Worm (Caenorhabditis elegans) whole organism, L4/young adult: ENCODE results near the gene K10B2.4.

Source experiments
- W03F9.2 ChIP-seq: fragments of 150-350 bp; optimal IDR thresholded peaks from 2 replicates; lab custom pipeline; 2014; ENCODE audit warnings: missing biosample characterization, missing genetic modification characterization
- dao-5 ChIP-seq: sonication (generic microtip); optimal IDR thresholded peaks from 2 replicates; lab custom pipeline; 2016; ENCODE audit warnings: missing genotype, missing genetic modification characterization, moderate library complexity, missing compliant biosample characterization
- him-1 ChIP-seq: sonication (generic microtip); optimal IDR thresholded peaks from 2 replicates; lab custom pipeline; 2016; ENCODE audit warnings: missing genotype, missing genetic modification reagents, missing genetic modification characterization, missing compliant biosample characterization

Gene K10B2.4

DNA sequence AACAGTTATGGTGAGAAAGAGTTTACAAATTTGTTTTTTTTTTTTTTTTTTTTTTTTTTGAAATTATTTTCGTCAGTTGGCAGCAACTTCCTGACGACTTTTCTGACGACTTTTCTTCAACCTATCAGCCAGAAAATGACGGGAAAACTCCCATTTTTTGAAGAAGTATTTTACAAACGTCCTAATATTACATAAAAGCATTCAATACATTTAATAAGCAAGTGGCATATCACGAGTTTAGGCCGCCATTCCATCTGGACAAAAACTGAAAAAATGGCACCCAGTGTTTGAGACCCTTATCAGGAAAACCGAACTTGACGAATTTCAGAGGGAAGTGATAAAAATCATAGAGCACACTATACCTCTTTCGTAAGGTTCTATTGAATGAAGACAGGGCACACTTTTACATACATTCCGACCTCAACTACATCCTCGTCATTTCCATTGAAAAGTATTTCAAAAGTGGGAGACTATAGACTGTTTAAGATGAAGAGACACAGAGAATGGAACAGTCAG is 26.0 kb downstream of the K10B2.4 start:
- TF ChIP-seq dao-5 (tag; lab: Kevin White, UChicago) (no peak), him-1 (tag; lab: Kevin White, UChicago) (no peak), W03F9.2 (tag; lab: Kevin White, UChicago) (no peak)

DNA sequence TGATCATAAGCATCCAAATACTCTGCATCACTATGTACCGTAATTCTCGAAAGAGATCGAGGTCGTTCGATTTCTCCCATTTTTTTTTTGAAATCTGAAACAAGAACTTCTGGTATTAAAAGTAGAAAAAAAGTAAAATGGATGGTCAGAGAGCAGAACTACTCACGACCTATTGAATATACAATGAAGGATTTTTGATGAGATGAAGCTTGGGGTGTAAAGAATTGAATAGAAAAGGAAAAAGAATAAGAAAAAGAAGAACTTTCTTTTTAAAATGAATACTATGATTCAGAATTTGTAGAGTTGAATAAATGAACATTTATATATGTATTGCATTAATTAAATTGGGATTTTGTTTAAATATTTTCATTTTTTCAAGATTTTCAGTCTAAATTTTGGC is 26.9 kb downstream of the K10B2.4 start, which contains the start of gene ttc-39B:
TSS of gene ttc-39B (minus strand) at position 101 of the 400 bp plus-strand sequence.
- no peak for TF ChIP-seq dao-5 (tag; lab: Kevin White, UChicago)
- TF ChIP-seq him-1 (tag; lab: Kevin White, UChicago) = no peak
- TF ChIP-seq W03F9.2 (tag; lab: Kevin White, UChicago) = no peak

DNA sequence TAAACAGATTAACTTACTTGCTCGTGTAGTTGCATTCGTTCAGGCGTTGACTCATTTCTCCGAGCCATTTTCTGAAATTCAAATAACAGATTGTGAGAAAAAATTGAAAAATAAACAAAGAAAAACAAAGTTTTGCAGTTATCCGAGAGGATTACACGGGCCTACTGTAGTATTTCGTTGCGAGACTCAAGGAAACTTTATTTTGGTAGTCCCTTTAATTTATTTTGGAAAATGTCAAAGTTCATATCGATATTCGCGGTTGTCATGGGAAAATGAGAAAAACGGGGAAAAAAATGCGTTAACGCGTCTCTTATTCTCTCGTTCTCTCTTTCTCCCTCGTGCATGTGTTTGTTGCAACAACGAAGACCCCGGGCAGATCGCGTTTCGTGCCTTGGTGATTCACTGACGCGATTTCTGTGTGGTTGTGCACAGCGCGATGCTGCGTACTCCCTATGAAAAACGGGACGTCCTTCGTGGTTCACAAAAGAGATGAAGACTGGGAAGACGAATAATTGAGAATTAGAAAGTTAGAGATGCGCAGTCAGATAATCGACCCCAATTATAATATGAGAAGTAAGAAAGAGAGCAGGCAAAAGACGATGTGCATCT is 29.4 kb downstream of the K10B2.4 start, which contains the start of gene set-4:
TSS of gene set-4 (minus strand) at position 120 of the 609 bp plus-strand sequence.
- TF ChIP-seq him-1 (tag; lab: Kevin White, UChicago) (peak; percentile 78), dao-5 (tag; lab: Kevin White, UChicago) (no peak), W03F9.2 (tag; lab: Kevin White, UChicago) (peak; percentile 51)

DNA sequence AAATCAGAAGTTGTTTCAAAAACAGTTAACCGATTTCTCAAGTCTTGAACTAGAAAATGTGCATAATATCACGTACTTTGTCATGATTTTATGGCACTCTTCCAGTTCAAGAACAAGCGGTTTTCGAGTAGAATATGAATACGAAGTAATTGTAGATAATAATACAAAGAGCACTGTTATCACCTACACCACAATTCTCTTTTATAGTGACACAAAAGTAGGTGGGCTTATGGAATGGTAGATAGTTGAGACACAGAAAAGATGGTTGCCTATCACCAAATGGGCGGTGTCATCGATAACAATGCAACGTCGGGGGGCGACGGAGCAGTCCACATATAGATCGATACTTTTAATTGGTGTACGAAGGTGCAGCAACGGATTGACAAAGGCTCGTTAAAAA is 32.1 kb downstream of the K10B2.4 start:
- TF ChIP-seq dao-5 (tag; lab: Kevin White, UChicago) = no peak

DNA sequence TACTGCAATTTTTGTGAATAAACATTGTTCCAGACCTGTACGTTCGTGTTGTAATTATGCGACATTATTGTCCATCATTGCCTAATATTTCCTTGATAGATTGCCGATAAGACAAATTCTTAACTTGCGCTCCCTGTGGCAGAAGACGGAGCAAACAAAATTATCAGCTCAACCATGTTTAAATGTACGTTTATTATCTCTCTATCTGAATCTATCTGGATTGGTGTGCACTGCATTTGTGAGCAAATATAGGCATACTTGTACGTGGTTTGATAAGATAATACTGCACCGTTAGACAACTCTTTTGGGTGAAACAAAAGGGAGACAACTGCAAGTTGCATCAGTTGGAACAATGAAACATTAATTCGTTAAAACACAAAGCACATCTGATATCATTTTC is 33.4 kb downstream of the K10B2.4 start:
- TF ChIP-seq him-1 (tag; lab: Kevin White, UChicago) (no peak), dao-5 (tag; lab: Kevin White, UChicago) (no peak), W03F9.2 (tag; lab: Kevin White, UChicago) (no peak)

DNA sequence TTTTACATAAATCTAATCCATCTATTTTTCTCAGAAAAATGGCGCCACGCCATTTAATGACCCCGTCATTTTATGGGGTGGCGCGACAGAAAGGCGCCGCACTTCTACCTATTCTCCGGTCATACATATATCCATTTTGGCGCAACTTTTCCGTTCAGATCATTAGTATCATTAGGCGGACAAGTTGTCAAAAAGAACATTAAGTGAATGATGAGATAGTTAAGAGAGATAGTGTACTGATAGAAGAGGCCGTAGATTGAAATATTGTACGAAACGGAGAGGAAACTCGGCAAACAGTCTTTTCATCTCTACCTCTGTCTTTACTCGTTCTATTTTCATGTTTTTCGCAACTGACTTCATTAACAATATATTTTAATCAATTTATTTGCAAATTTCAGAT is 36.7 kb downstream of the K10B2.4 start, which contains the start of gene sma-6:
TSS of gene sma-6 (plus strand) at position 399 of the 400 bp plus-strand sequence.
- no peak for TF ChIP-seq dao-5 (tag; lab: Kevin White, UChicago)
- TF ChIP-seq him-1 (tag; lab: Kevin White, UChicago) = no peak
- no peak for TF ChIP-seq W03F9.2 (tag; lab: Kevin White, UChicago)

DNA sequence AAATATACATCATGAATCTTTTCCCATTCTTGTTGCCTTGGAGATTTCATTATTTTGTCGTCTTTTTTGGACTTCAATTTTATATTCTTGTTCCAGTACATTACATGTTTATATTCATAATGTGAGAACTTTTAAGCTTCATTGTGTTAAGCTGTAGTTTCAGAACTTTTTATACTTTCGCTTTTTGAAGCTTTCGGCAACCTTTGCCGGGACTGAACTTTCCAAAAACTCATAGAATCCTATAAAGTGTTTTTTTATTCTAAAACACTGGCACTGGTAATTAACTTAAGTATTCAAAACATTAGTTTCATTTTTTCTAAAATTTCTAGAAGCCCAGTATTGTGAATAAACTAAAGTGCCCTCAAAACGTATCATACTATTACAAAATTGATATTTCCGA is 37.8 kb downstream of the K10B2.4 start, which contains the start of gene C32D5.4:
TSS of gene C32D5.4 (minus strand) at position 101 of the 400 bp plus-strand sequence.
- no peak for TF ChIP-seq dao-5 (tag; lab: Kevin White, UChicago)
- no peak for TF ChIP-seq W03F9.2 (tag; lab: Kevin White, UChicago)
- TF ChIP-seq him-1 (tag; lab: Kevin White, UChicago) = no peak

DNA sequence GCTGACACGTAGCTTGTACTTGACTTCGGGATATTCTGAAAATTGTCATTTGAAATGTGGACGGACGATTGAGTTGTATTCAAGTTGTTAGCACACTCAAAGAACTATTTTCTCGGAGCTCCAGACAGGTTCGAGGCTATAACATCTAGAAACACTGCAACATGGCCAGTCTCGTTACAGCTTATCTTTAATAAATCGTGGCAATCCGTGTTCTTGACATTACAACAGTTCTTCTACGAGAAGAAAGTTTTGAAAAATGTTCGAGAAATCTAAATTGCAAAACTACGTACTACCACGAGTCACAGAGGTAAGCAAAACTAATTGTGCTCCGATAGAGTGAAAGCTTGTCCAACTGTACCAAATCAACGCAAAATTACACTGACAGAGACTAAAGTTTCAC is 38.7 kb downstream of the K10B2.4 start:
- TF ChIP-seq him-1 (tag; lab: Kevin White, UChicago) (no peak), dao-5 (tag; lab: Kevin White, UChicago) (no peak), W03F9.2 (tag; lab: Kevin White, UChicago) (no peak)

DNA sequence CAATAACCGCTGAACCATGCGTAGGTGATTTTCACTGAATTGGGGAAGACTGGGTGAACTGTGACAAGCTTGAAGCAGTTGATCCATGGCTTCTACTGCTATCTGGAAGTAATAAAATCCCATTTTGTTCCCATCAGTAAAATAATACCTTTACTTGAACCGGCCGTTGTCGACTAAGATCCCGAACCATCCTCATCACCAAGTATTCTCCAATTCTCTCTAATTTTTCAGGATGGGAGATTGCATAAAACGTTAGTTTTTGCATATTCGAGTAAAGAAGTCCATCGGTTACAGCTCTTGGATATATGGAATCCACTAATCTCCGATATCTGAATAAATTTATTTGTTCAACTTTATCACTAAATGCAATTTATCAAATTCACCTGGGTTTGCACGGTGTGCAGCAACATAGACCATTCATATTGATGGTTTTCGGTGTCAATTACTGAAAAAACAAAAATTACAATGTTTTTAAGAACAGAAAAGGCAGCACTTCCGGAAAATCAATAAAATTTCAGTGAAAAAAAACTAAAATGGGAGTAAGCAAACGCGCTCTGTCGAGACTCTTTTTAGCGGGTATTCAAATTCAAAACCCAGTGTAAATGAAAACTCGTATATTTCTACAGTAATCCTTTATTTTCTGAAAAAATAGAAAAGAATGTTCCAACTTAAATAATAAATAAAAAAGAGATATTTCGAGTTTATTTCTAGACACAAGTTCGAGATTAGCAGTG is 39.9 kb downstream of the K10B2.4 start, which contains the start of gene efr-3:
TSS of gene efr-3 (minus strand) at position 505 of the 734 bp plus-strand sequence.
- TF ChIP-seq him-1 (tag; lab: Kevin White, UChicago) (no peak), dao-5 (tag; lab: Kevin White, UChicago) (no peak), W03F9.2 (tag; lab: Kevin White, UChicago) (peak; percentile 38)

DNA sequence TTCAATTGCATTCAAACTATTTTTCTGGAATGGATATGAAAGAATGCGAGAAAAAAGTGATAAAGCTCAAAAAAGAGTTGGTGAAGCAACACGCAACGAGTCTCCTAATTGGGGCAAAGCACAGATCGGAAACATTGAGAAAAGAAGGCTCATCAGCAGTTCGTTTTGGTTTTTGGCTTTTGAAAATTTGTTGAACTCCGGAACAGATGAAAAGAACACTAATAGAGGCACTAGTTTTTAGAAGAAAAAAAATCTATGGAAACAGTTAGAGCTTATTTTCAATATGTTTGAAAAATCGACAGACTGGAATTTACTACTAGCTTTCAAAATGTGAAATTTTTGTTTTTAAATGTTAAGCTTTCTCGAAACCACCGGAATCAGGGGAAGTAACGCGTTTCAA is 48.9 kb downstream of the K10B2.4 start:
- no peak for TF ChIP-seq dao-5 (tag; lab: Kevin White, UChicago)
- TF ChIP-seq W03F9.2 (tag; lab: Kevin White, UChicago) = no peak
- TF ChIP-seq him-1 (tag; lab: Kevin White, UChicago) = no peak

DNA sequence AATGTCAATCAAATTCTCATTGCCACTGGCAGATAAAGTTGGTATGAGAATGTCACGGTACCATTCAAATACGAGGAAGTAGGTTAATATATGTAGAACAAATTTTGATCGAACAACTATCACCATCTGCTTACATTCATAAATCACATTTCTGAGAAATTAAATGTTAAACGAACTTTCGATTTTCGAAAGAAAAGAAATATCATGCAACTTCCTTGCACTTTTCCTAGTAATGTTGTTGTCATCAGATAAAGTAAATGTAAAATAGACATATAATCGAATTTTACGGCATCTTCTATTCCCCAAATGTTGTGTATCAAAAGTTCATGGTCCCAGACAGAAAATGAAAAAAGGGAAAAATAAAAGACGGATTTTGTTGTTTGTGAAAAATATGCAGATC is 49.3 kb downstream of the K10B2.4 start:
- no peak for TF ChIP-seq him-1 (tag; lab: Kevin White, UChicago)
- no peak for TF ChIP-seq dao-5 (tag; lab: Kevin White, UChicago)
- TF ChIP-seq W03F9.2 (tag; lab: Kevin White, UChicago) = no peak
